Fruit fly (Drosophila melanogaster) whole organism, embryonic: ENCODE data around the gene Syx5.
A peak's percentile ranks its signal among the peaks of the same experiment; 100 is the strongest.

ENCODE experiments used
- Ada2b ChIP-seq: fragments of 200-800 bp; sonication (Bioruptor generic); IDR thresholded peaks from 2 replicates; pipeline ENCODE4 v1.3.6; 2022; ENCODE audit warnings: missing biosample characterization, missing genetic modification characterization
- Bdp1 ChIP-seq: fragments of 200-800 bp; sonication (Bioruptor generic); optimal IDR thresholded peaks from 3 replicates; lab custom pipeline; 2016; ENCODE audit warnings: missing biosample characterization, missing genetic modification characterization
- C15 ChIP-seq: fragments of 200-800 bp; sonication (Bioruptor generic); IDR thresholded peaks from 3 replicates; pipeline ENCODE4 v1.3.6; 2022; ENCODE audit warnings: missing biosample characterization, missing genetic modification characterization
- CG10366 ChIP-seq: fragments of 200-800 bp; sonication (Bioruptor generic); IDR thresholded peaks from 2 replicates; pipeline ENCODE4 v1.3.6; 2022; ENCODE audit warnings: missing biosample characterization, missing genetic modification characterization
- CG1233 ChIP-seq: fragments of 200-800 bp; sonication (Bioruptor generic); optimal IDR thresholded peaks from 4 replicates; lab custom pipeline; 2018; ENCODE audit warnings: missing biosample characterization, mild to moderate bottlenecking, missing genetic modification characterization
- CG12659 ChIP-seq: fragments of 200-800 bp; sonication (Bioruptor generic); optimal IDR thresholded peaks from 3 replicates; lab custom pipeline; 2017; ENCODE audit warnings: mild to moderate bottlenecking, missing biosample characterization, missing genetic modification reagents, missing genetic modification characterization
- CG13123 ChIP-seq: fragments of 200-800 bp; sonication (Bioruptor generic); optimal IDR thresholded peaks from 2 replicates; lab custom pipeline; 2016; ENCODE audit warnings: missing biosample characterization, missing genetic modification characterization
- CG14441 ChIP-seq: fragments of 200-800 bp; sonication (Bioruptor generic); IDR thresholded peaks from 2 replicates; pipeline ENCODE4 v1.3.6; 2022; ENCODE audit warnings: missing biosample characterization, missing genetic modification characterization
- CG17829 ChIP-seq: fragments of 200-800 bp; optimal IDR thresholded peaks from 2 replicates; lab custom pipeline; 2019; ENCODE audit warnings: missing biosample characterization, mild to moderate bottlenecking, missing genetic modification characterization, moderate library complexity
- CG18599 ChIP-seq: fragments of 200-800 bp; sonication (Bioruptor generic); optimal IDR thresholded peaks from 3 replicates; lab custom pipeline; 2017; ENCODE audit warnings: missing biosample characterization, missing genetic modification characterization, mild to moderate bottlenecking, moderate library complexity, missing genetic modification reagents
- CG2712 ChIP-seq: fragments of 200-800 bp; optimal IDR thresholded peaks from 3 replicates; lab custom pipeline; 2019; ENCODE audit warnings: missing biosample characterization, mild to moderate bottlenecking, missing genetic modification characterization, moderate library complexity
- CG3065 ChIP-seq: fragments of 200-800 bp; sonication (Bioruptor generic); optimal IDR thresholded peaks from 2 replicates; lab custom pipeline; 2016; ENCODE audit warnings: missing biosample characterization, missing genetic modification characterization
- CG31388 ChIP-seq: fragments of 200-800 bp; sonication (Bioruptor generic); optimal IDR thresholded peaks from 2 replicates; lab custom pipeline; 2016; ENCODE audit warnings: missing biosample characterization, missing genetic modification characterization
- CG32767 ChIP-seq: fragments of 200-800 bp; sonication (Bioruptor generic); IDR thresholded peaks from 2 replicates; pipeline ENCODE4 v1.3.6; 2022; ENCODE audit warnings: missing biosample characterization, missing genetic modification characterization
- CG43689 ChIP-seq: fragments of 200-800 bp; sonication (Bioruptor generic); IDR thresholded peaks from 2 replicates; pipeline ENCODE4 v1.3.6; 2022; ENCODE audit warnings: missing biosample characterization, missing genetic modification characterization
- CG7357 ChIP-seq: fragments of 200-800 bp; sonication (Bioruptor generic); IDR thresholded peaks from 3 replicates; pipeline ENCODE4 v1.3.6; 2022; ENCODE audit warnings: missing biosample characterization, missing genetic modification characterization
- CG7372 ChIP-seq: fragments of 200-800 bp; sonication (Bioruptor generic); IDR thresholded peaks from 2 replicates; pipeline ENCODE4 v1.3.6; 2022; ENCODE audit warnings: missing biosample characterization, missing genetic modification characterization
- D ChIP-seq, 2 experiments: fragments of 200-800 bp in 1 of 2; fragments of >200 bp in 1 of 2; sonication (Bioruptor generic) in 1 of 2; optimal IDR thresholded peaks; 2 replicates in 1 of 2; 3 replicates in 1 of 2; lab custom pipeline; 2017; ENCODE audit warnings: mild to moderate bottlenecking in 1 of 2, missing biosample characterization in 1 of 2, missing genetic modification characterization in 1 of 2, missing genetic modification reagents in 1 of 2
- Dbx ChIP-seq: fragments of 200-800 bp; sonication (Bioruptor generic); IDR thresholded peaks from 3 replicates; pipeline ENCODE4 v1.3.6; 2022; ENCODE audit warnings: missing biosample characterization, missing genetic modification characterization
- Dek ChIP-seq: fragments of 200-800 bp; sonication (Bioruptor generic); optimal IDR thresholded peaks from 3 replicates; lab custom pipeline; 2019; ENCODE audit warnings: missing biosample characterization, mild to moderate bottlenecking, missing genetic modification characterization, moderate library complexity
- Dip2 ChIP-seq: fragments of 200-800 bp; sonication (Bioruptor generic); IDR thresholded peaks from 2 replicates; pipeline ENCODE4 v1.3.6; 2022; ENCODE audit warnings: missing biosample characterization, missing genetic modification characterization
- Dll ChIP-seq: fragments of 200-800 bp; sonication (Bioruptor generic); IDR thresholded peaks from 4 replicates; pipeline ENCODE4 v1.3.6; 2022; ENCODE audit warnings: missing biosample characterization, missing genetic modification characterization; ENCODE audit not compliant: partially characterized antibody
- Doc2 ChIP-seq: fragments of 200-800 bp; sonication (Bioruptor generic); IDR thresholded peaks from 2 replicates; pipeline ENCODE4 v1.3.6; 2022; ENCODE audit warnings: missing biosample characterization, missing genetic modification characterization
- E2f1 ChIP-seq: fragments of 200-800 bp; sonication (Bioruptor generic); IDR thresholded peaks from 2 replicates; pipeline ENCODE4 v1.3.6; 2022; ENCODE audit warnings: missing biosample characterization, missing genetic modification characterization
- Elba2 ChIP-seq: fragments of 200-800 bp; sonication (Bioruptor generic); optimal IDR thresholded peaks from 3 replicates; lab custom pipeline; 2016; ENCODE audit warnings: missing biosample characterization, missing genetic modification characterization
- Ets97D ChIP-seq: fragments of 200-800 bp; sonication (Bioruptor generic); optimal IDR thresholded peaks from 3 replicates; lab custom pipeline; 2016; ENCODE audit warnings: missing biosample characterization, missing genetic modification characterization
- HLH3B ChIP-seq: fragments of 200-800 bp; sonication (Bioruptor generic); IDR thresholded peaks from 2 replicates; pipeline ENCODE4 v1.3.6; 2022; ENCODE audit warnings: missing biosample characterization, missing genetic modification characterization
- Hey ChIP-seq: fragments of 200-800 bp; sonication (Bioruptor generic); optimal IDR thresholded peaks from 3 replicates; lab custom pipeline; 2018; ENCODE audit warnings: missing biosample characterization, mild to moderate bottlenecking, missing genetic modification characterization
- Hr3 ChIP-seq: fragments of 200-800 bp; sonication (Bioruptor generic); optimal IDR thresholded peaks from 3 replicates; lab custom pipeline; 2016; ENCODE audit warnings: missing biosample characterization, missing genetic modification characterization
- Pdp1 ChIP-seq, 2 experiments: fragments of 200-800 bp; sonication (Bioruptor generic); optimal IDR thresholded peaks; 3 replicates each; lab custom pipeline; 2016; ENCODE audit warnings: missing biosample characterization in 2 of 2, missing genetic modification characterization in 2 of 2, mild to moderate bottlenecking in 1 of 2, moderate library complexity in 1 of 2
- Poxn ChIP-seq: fragments of 200-800 bp; sonication (Bioruptor generic); IDR thresholded peaks from 2 replicates; pipeline ENCODE4 v1.3.6; 2022; ENCODE audit warnings: missing biosample characterization, missing genetic modification characterization
- amos ChIP-seq: fragments of 200-800 bp; sonication (Bioruptor generic); IDR thresholded peaks from 2 replicates; pipeline ENCODE4 v1.3.6; 2022; ENCODE audit warnings: missing biosample characterization, missing genetic modification characterization; ENCODE audit not compliant: partially characterized antibody
- bcd ChIP-seq: fragments of 200-800 bp; sonication (Bioruptor generic); optimal IDR thresholded peaks from 2 replicates; lab custom pipeline; 2017; ENCODE audit warnings: missing biosample characterization, mild to moderate bottlenecking, missing genetic modification characterization
- cad ChIP-seq: fragments of >200 bp; optimal IDR thresholded peaks from 2 replicates; lab custom pipeline; 2017; ENCODE audit warnings: missing biosample characterization, missing genetic modification characterization
- ci ChIP-seq: fragments of 200-800 bp; sonication (Bioruptor generic); IDR thresholded peaks from 3 replicates; pipeline ENCODE4 v1.3.6; 2022; ENCODE audit warnings: missing biosample characterization, missing genetic modification characterization
- danr ChIP-seq: fragments of 200-800 bp; sonication (Bioruptor generic); IDR thresholded peaks from 2 replicates; pipeline ENCODE4 v1.3.6; 2022; ENCODE audit warnings: missing biosample characterization, missing genetic modification characterization
- dmrt99B ChIP-seq: fragments of 200-800 bp; sonication (Bioruptor generic); optimal IDR thresholded peaks from 2 replicates; lab custom pipeline; 2018; ENCODE audit warnings: missing biosample characterization, mild to moderate bottlenecking, missing genetic modification characterization, moderate library complexity
- ewg ChIP-seq: fragments of 200-800 bp; sonication (Bioruptor generic); optimal IDR thresholded peaks from 3 replicates; lab custom pipeline; 2017; ENCODE audit warnings: mild to moderate bottlenecking, missing biosample characterization, missing genetic modification reagents, missing genetic modification characterization
- fu2 ChIP-seq: fragments of 200-800 bp; sonication (Bioruptor generic); optimal IDR thresholded peaks from 2 replicates; lab custom pipeline; 2016; ENCODE audit warnings: missing biosample characterization, missing genetic modification characterization
- inv ChIP-seq: fragments of 200-800 bp; sonication (Bioruptor generic); IDR thresholded peaks from 2 replicates; pipeline ENCODE4 v1.3.6; 2022; ENCODE audit warnings: missing biosample characterization, missing genetic modification characterization; ENCODE audit not compliant: partially characterized antibody
- jing ChIP-seq: fragments of 200-800 bp; sonication (Bioruptor generic); optimal IDR thresholded peaks from 2 replicates; lab custom pipeline; 2018; ENCODE audit warnings: missing biosample characterization, mild to moderate bottlenecking, missing genetic modification characterization
- kay ChIP-seq: fragments of 200-800 bp; sonication (Bioruptor generic); optimal IDR thresholded peaks from 2 replicates; lab custom pipeline; 2016; ENCODE audit warnings: missing biosample characterization, missing genetic modification characterization
- ken ChIP-seq: fragments of 200-800 bp; sonication (Bioruptor generic); IDR thresholded peaks from 3 replicates; pipeline ENCODE4 v1.3.6; 2022; ENCODE audit warnings: missing biosample characterization, missing genetic modification characterization
- kni ChIP-seq: fragments of 200-800 bp; sonication (Bioruptor generic); optimal IDR thresholded peaks from 3 replicates; lab custom pipeline; 2017; ENCODE audit warnings: mild to moderate bottlenecking, missing biosample characterization, missing genetic modification reagents, missing genetic modification characterization
- lmd ChIP-seq: fragments of 200-800 bp; sonication (Bioruptor generic); IDR thresholded peaks from 2 replicates; pipeline ENCODE4 v1.3.6; 2022; ENCODE audit warnings: missing biosample characterization, missing genetic modification characterization
- luna ChIP-seq: fragments of 200-800 bp; sonication (Bioruptor generic); optimal IDR thresholded peaks from 2 replicates; lab custom pipeline; 2016; ENCODE audit warnings: missing biosample characterization, missing genetic modification characterization
- ro ChIP-seq: fragments of 200-800 bp; sonication (Bioruptor generic); IDR thresholded peaks from 2 replicates; pipeline ENCODE4 v1.3.6; 2022; ENCODE audit warnings: missing biosample characterization, missing genetic modification characterization
- sqz ChIP-seq: fragments of 200-800 bp; sonication (Bioruptor generic); optimal IDR thresholded peaks from 3 replicates; lab custom pipeline; 2018; ENCODE audit warnings: missing biosample characterization, mild to moderate bottlenecking, missing genetic modification characterization
- wor ChIP-seq: fragments of 200-800 bp; sonication (Bioruptor generic); IDR thresholded peaks from 2 replicates; pipeline ENCODE4 v1.3.6; 2022; ENCODE audit warnings: missing biosample characterization, missing genetic modification characterization
- zen2 ChIP-seq: fragments of 200-800 bp; sonication (Bioruptor generic); IDR thresholded peaks from 3 replicates; pipeline ENCODE4 v1.3.6; 2022; ENCODE audit warnings: missing biosample characterization, missing genetic modification characterization; ENCODE audit not compliant: partially characterized antibody

The Syx5 gene

DNA sequence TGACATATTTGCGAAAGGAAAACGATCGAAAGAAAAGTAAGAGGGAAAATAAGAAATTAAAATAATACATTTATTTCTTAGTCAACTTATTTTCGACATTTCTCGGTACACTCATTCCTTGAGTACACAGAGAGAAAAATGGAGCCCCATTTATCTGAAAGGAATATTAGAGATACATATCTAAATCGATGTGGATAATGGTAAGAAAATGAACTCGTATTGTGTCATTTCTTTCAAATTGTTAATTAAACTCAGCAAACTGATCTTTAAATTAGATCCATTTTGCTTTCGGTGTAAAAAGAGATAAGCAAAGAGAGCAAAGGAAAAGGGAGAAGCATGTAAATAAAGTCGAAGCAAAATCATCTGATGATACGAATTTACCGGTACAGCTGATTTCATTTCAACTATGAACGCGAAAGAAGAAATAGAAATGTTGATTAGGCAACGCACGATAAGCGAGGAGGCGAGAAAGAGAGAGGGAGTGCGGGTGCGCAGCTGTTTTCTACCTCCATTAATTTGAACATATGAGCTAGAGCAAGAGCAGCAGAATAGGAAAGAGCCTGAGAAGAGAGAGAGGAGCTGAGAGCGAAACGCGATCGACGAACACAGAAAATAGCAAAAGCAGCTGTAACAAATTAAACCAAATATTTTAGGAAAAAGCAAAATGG, 21.3 kb upstream of the Syx5 start (continued):
- no peak for TF ChIP-seq CG14441 (GFP tag; lab: Robert Waterston, UW)
- TF ChIP-seq kni (GFP tag; lab: Kevin White, UChicago): no peak
- peak; percentile 76 for TF ChIP-seq Bdp1
- no peak for TF ChIP-seq ken (GFP tag; lab: Robert Waterston, UW)
- TF ChIP-seq bcd: peak; percentile 87
- no peak for TF ChIP-seq E2f1
- peak; percentile 80 for TF ChIP-seq fu2 (GFP tag; lab: Kevin White, UChicago)
- TF ChIP-seq CG32767: no peak
- no peak for TF ChIP-seq ci (GFP tag; lab: Robert Waterston, UW)
- TF ChIP-seq sqz (GFP tag; lab: Kevin White, UChicago): peak; percentile 25
- peak; percentile 83 for TF ChIP-seq CG7357 (GFP tag; lab: Robert Waterston, UW)
- no peak for TF ChIP-seq inv
- no peak for TF ChIP-seq amos (GFP tag; lab: Robert Waterston, UW)
- TF ChIP-seq dmrt99B: peak; percentile 91
- TF ChIP-seq Pdp1 (GFP tag; optimal IDR thresholded peaks at IDR 0.05; lab: Kevin White, UChicago): peak; percentile 86 to 97
- TF ChIP-seq CG7372: no peak
- no peak for TF ChIP-seq CG43689
- TF ChIP-seq ewg (GFP tag; lab: Kevin White, UChicago): peak; percentile 73
- no peak for TF ChIP-seq D (optimal IDR thresholded peaks at IDR 0.05; lab: Kevin White, UChicago)
- peak; percentile 81 for TF ChIP-seq D (GFP tag; optimal IDR thresholded peaks at IDR 0.05; lab: Kevin White, UChicago)
- TF ChIP-seq jing (GFP tag; lab: Kevin White, UChicago): peak; percentile 86
- TF ChIP-seq CG13123 (GFP tag; lab: Kevin White, UChicago): peak; percentile 73
- TF ChIP-seq CG1233 (GFP tag; lab: Kevin White, UChicago): peak; percentile 81
- TF ChIP-seq CG2712 (tag; lab: Kevin White, UChicago): peak; percentile 93
- TF ChIP-seq CG10366 (GFP tag; lab: Robert Waterston, UW): no peak
- TF ChIP-seq kay: peak; percentile 83
- no peak for TF ChIP-seq Doc2 (GFP tag; lab: Robert Waterston, UW)
- TF ChIP-seq CG12659 (GFP tag; lab: Kevin White, UChicago): peak; percentile 70
- no peak for TF ChIP-seq Dll (GFP tag; lab: Robert Waterston, UW)
- no peak for TF ChIP-seq Ada2b (GFP tag; lab: Robert Waterston, UW)
- no peak for TF ChIP-seq Hey (tag; lab: Kevin White, UChicago)
- no peak for TF ChIP-seq Dip2
- TF ChIP-seq Dbx (GFP tag; lab: Robert Waterston, UW): no peak
- no peak for TF ChIP-seq C15 (GFP tag; lab: Robert Waterston, UW)
- no peak for TF ChIP-seq danr
- TF ChIP-seq Dek (tag; lab: Kevin White, UChicago): peak; percentile 89
- TF ChIP-seq CG18599 (GFP tag; lab: Kevin White, UChicago): peak; percentile 83
- TF ChIP-seq HLH3B (GFP tag; lab: Robert Waterston, UW): no peak
- TF ChIP-seq Elba2: peak; percentile 46
- no peak for TF ChIP-seq Poxn
- peak; percentile 78 for TF ChIP-seq Hr3 (GFP tag; lab: Kevin White, UChicago)
- TF ChIP-seq CG31388 (GFP tag; lab: Kevin White, UChicago): peak; percentile 55
- TF ChIP-seq CG17829 (tag; lab: Kevin White, UChicago): peak; percentile 89
- no peak for TF ChIP-seq zen2 (GFP tag; lab: Robert Waterston, UW)
- TF ChIP-seq ro: no peak
- TF ChIP-seq Ets97D (GFP tag; lab: Kevin White, UChicago): peak; percentile 41
- TF ChIP-seq cad (GFP tag; lab: Kevin White, UChicago): no peak
- TF ChIP-seq luna (GFP tag; lab: Kevin White, UChicago): peak; percentile 79
- TF ChIP-seq wor: no peak
- TF ChIP-seq CG3065 (GFP tag; lab: Kevin White, UChicago): peak; percentile 76
- no peak for TF ChIP-seq lmd (GFP tag; lab: Robert Waterston, UW)
